Worm (Caenorhabditis elegans) whole organism, young adult: ENCODE results near the gene tag-77.

Experiments used
- B0019.2 ChIP-seq: fragments of 200-800 bp; sonication (Bioruptor generic); conservative IDR thresholded peaks from 2 replicates; pipeline ENCODE4 v1.3.6; 2022; ENCODE audit warnings: missing genetic modification reagents, missing genetic modification characterization, missing compliant biosample characterization
- B0336.3 ChIP-seq: fragments of 200-800 bp; sonication (Bioruptor generic); IDR thresholded peaks from 2 replicates; pipeline ENCODE4 v1.3.6; 2022; ENCODE audit warnings: missing genetic modification characterization, missing compliant biosample characterization
- F33H1.4 ChIP-seq: fragments of 200-800 bp; sonication (Bioruptor generic); IDR thresholded peaks from 2 replicates; pipeline ENCODE4 v1.3.6; 2022; ENCODE audit warnings: missing genetic modification reagents, missing genetic modification characterization, missing compliant biosample characterization
- F52B5.7 ChIP-seq: sonication (generic microtip); optimal IDR thresholded peaks from 2 replicates; lab custom pipeline; 2016; ENCODE audit warnings: mild to moderate bottlenecking, missing genetic modification characterization, missing compliant biosample characterization
- K11D2.4 ChIP-seq: fragments of 200-800 bp; sonication (Bioruptor generic); IDR thresholded peaks from 2 replicates; pipeline ENCODE4 v1.3.6; 2022; ENCODE audit warnings: missing genetic modification reagents, missing genetic modification characterization, missing compliant biosample characterization
- T07F8.4 ChIP-seq: sonication (generic microtip); optimal IDR thresholded peaks from 2 replicates; lab custom pipeline; 2016; ENCODE audit warnings: mild to moderate bottlenecking, missing genetic modification characterization, moderate library complexity, missing compliant biosample characterization
- Y53G8AR.9 ChIP-seq: fragments of 200-800 bp; sonication (Bioruptor generic); conservative IDR thresholded peaks from 2 replicates; pipeline ENCODE4 v1.3.6; 2022; ENCODE audit warnings: missing genetic modification reagents, missing genetic modification characterization, missing compliant biosample characterization
- Y56A3A.18 ChIP-seq: fragments of 200-800 bp; sonication (Bioruptor generic); IDR thresholded peaks from 2 replicates; pipeline ENCODE4 v1.3.6; 2022; ENCODE audit warnings: missing genetic modification reagents, missing genetic modification characterization, missing compliant biosample characterization
- atf-7 ChIP-seq: sonication (generic microtip); optimal IDR thresholded peaks from 2 replicates; lab custom pipeline; 2017; ENCODE audit warnings: mild to moderate bottlenecking, missing genetic modification characterization, missing compliant biosample characterization
- cebp-1 ChIP-seq, 2 experiments: fragments of 200-800 bp in 1 of 2; sonication (Bioruptor generic) in 1 of 2; sonication (generic microtip) in 1 of 2; IDR thresholded peaks in 1 of 2; optimal IDR thresholded peaks in 1 of 2; 2 replicates each; pipeline versions ENCODE4 v1.3.6 to Lab custom; 2017 to 2022; ENCODE audit warnings: missing compliant biosample characterization in 2 of 2, missing genetic modification characterization in 2 of 2, mild to moderate bottlenecking in 1 of 2, missing genetic modification reagents in 1 of 2, moderate library complexity in 1 of 2
- cebp-2 ChIP-seq: fragments of 200-800 bp; sonication (Bioruptor generic); IDR thresholded peaks from 2 replicates; pipeline ENCODE4 v1.3.6; 2022; ENCODE audit warnings: missing genetic modification characterization, missing compliant biosample characterization
- ceh-100 ChIP-seq: fragments of 200-800 bp; sonication (Bioruptor generic); IDR thresholded peaks from 2 replicates; pipeline ENCODE4 v1.3.6; 2022; ENCODE audit warnings: missing genetic modification reagents, missing genetic modification characterization, missing compliant biosample characterization
- chd-7 ChIP-seq: sonication (generic microtip); optimal IDR thresholded peaks from 2 replicates; lab custom pipeline; 2016; ENCODE audit warnings: mild to moderate bottlenecking, missing genetic modification characterization, moderate library complexity, missing compliant biosample characterization
- dpl-1 ChIP-seq: fragments of 150-350 bp; optimal IDR thresholded peaks from 2 replicates; lab custom pipeline; 2014; ENCODE audit warnings: missing biosample characterization, missing genetic modification reagents, missing genetic modification characterization
- egl-18 ChIP-seq: fragments of 200-800 bp; sonication (Bioruptor generic); IDR thresholded peaks from 2 replicates; pipeline ENCODE4 v1.3.6; 2022; ENCODE audit warnings: missing genetic modification reagents, missing genetic modification characterization, missing compliant biosample characterization
- egrh-3 ChIP-seq: fragments of 200-800 bp; sonication (Bioruptor generic); IDR thresholded peaks from 2 replicates; pipeline ENCODE4 v1.3.6; 2022; ENCODE audit warnings: missing genetic modification reagents, missing genetic modification characterization, missing compliant biosample characterization
- fkh-3 ChIP-seq: sonication (generic microtip); optimal IDR thresholded peaks from 2 replicates; lab custom pipeline; 2016; ENCODE audit warnings: mild to moderate bottlenecking, missing genetic modification characterization, missing compliant biosample characterization
- let-607 ChIP-seq, 2 experiments: fragments of 200-800 bp in 1 of 2; sonication (Bioruptor generic) in 1 of 2; sonication (generic microtip) in 1 of 2; optimal IDR thresholded peaks; 2 replicates each; lab custom pipeline; 2016 to 2018; ENCODE audit warnings: mild to moderate bottlenecking in 2 of 2, missing compliant biosample characterization in 2 of 2, missing genetic modification characterization in 2 of 2, moderate library complexity in 2 of 2, missing genotype in 1 of 2
- lin-35 ChIP-seq, 3 experiments: fragments of 150-350 bp in 2 of 3; sonication (generic microtip) in 1 of 3; optimal IDR thresholded peaks; 2 replicates each; lab custom pipeline; 2014 to 2018; ENCODE audit warnings: missing biosample characterization in 3 of 3, missing genetic modification characterization in 3 of 3, missing genetic modification reagents in 3 of 3
- madf-3 ChIP-seq: fragments of 200-800 bp; sonication (Bioruptor generic); IDR thresholded peaks from 2 replicates; pipeline ENCODE4 v1.3.6; 2022; ENCODE audit warnings: missing genetic modification reagents, missing genetic modification characterization, missing compliant biosample characterization
- mcd-1 ChIP-seq: fragments of 200-800 bp; sonication (Bioruptor generic); IDR thresholded peaks from 2 replicates; pipeline ENCODE4 v1.3.6; 2022; ENCODE audit warnings: missing genetic modification reagents, missing genetic modification characterization, missing compliant biosample characterization
- mel-28 ChIP-seq: sonication (generic microtip); optimal IDR thresholded peaks from 2 replicates; lab custom pipeline; 2016; ENCODE audit warnings: borderline replicate concordance, mild to moderate bottlenecking, missing genetic modification characterization, missing compliant biosample characterization
- nfya-2 ChIP-seq: fragments of 200-800 bp; sonication (Bioruptor generic); IDR thresholded peaks from 2 replicates; pipeline ENCODE4 v1.3.6; 2022; ENCODE audit warnings: missing genetic modification reagents, missing genetic modification characterization, missing compliant biosample characterization
- nfyb-1 ChIP-seq: fragments of 200-800 bp; sonication (Bioruptor generic); IDR thresholded peaks from 2 replicates; pipeline ENCODE4 v1.3.6; 2022; ENCODE audit warnings: missing genetic modification reagents, missing genetic modification characterization, missing compliant biosample characterization
- nhr-80 ChIP-seq: sonication (generic microtip); optimal IDR thresholded peaks from 2 replicates; lab custom pipeline; 2016; ENCODE audit warnings: missing genetic modification characterization, missing compliant biosample characterization
- rec-8 ChIP-seq, 2 experiments: sonication (generic microtip); optimal IDR thresholded peaks; 2 replicates each; lab custom pipeline; 2016; ENCODE audit warnings: mild to moderate bottlenecking in 2 of 2, missing genetic modification characterization in 2 of 2, missing genetic modification reagents in 2 of 2, missing genotype in 2 of 2, missing biosample characterization in 1 of 2, missing compliant biosample characterization in 1 of 2, moderate library complexity in 1 of 2
- repo-1 ChIP-seq: sonication (generic microtip); optimal IDR thresholded peaks from 2 replicates; lab custom pipeline; 2017; ENCODE audit warnings: mild to moderate bottlenecking, missing genetic modification characterization, missing compliant biosample characterization
- snpc-1.1 ChIP-seq: sonication (generic microtip); optimal IDR thresholded peaks from 2 replicates; lab custom pipeline; 2017; ENCODE audit warnings: missing genetic modification characterization, mild to moderate bottlenecking, missing compliant biosample characterization, antibody characterized with exemption, moderate library complexity, missing genotype, missing genetic modification reagents; ENCODE audit not compliant: insufficient read depth
- unc-130 ChIP-seq: sonication (generic microtip); optimal IDR thresholded peaks from 2 replicates; lab custom pipeline; 2016; ENCODE audit warnings: missing genetic modification reagents, missing genetic modification characterization, missing compliant biosample characterization

tag-77 gene

ce11 chrIV:8481308-8481707 lies 29.0 kb downstream of the tag-77 start, which contains the start of gene spp-8 (continued):
- TF ChIP-seq snpc-1.1 = no peak
- TF ChIP-seq atf-7 = peak; percentile 38
- no peak for TF ChIP-seq cebp-2 (GFP tag; lab: Robert Waterston, UW)
- TF ChIP-seq F52B5.7 = no peak
- TF ChIP-seq T07F8.4 = no peak
- TF ChIP-seq F33H1.4 (GFP tag; lab: Robert Waterston, UW) = no peak

- TF ChIP-seq Y56A3A.18 (no peak), let-607 (tag; optimal IDR thresholded peaks at IDR 0.05; lab: Kevin White, UChicago) (no peak), nfya-2 (GFP tag; lab: Robert Waterston, UW) (no peak)
Observed at ce11 chrIV:8479346-8479745, 31.0 kb downstream of the tag-77 start, which contains the start of gene hlh-12. Gene hlh-12, minus strand, starts transcription at chrIV:8479446.

ce11 chrIV:8478516-8478915 lies 31.8 kb downstream of the tag-77 start:
- TF ChIP-seq repo-1 (tag; lab: Kevin White, UChicago) (peak; percentile 21), B0336.3 (peak; percentile 41), Y53G8AR.9 (GFP tag; lab: Robert Waterston, UW) (0 out of 2 replicates have a peak, but pooled peaks have one; percentile 35), unc-130 (GFP tag; lab: Kevin White, UChicago) (no peak), dpl-1 (no peak), nfyb-1 (GFP tag; lab: Robert Waterston, UW) (0 out of 2 replicates have a peak, but pooled peaks have one; percentile 27), cebp-1 (GFP tag; IDR thresholded peaks at IDR 0.05; lab: Robert Waterston, UW) (no peak), cebp-1 (tag; optimal IDR thresholded peaks at IDR 0.05; lab: Kevin White, UChicago) (peak; percentile 0), atf-7 (peak; percentile 20)

- TF ChIP-seq lin-35 (GFP tag; optimal IDR thresholded peaks at IDR 0.05; lab: Kevin White, UChicago) (no peak), egl-18 (GFP tag; lab: Robert Waterston, UW) (no peak), K11D2.4 (no peak), rec-8 (tag; optimal IDR thresholded peaks at IDR 0.05; lab: Kevin White, UChicago) (no peak), chd-7 (tag; lab: Kevin White, UChicago) (no peak)
Observed at ce11 chrIV:8476880-8477279, 33.5 kb downstream of the tag-77 start, which contains the start of gene spp-10. Gene spp-10, plus strand, starts transcription at chrIV:8477180.

ce11 chrIV:8476166-8476565 lies 34.2 kb downstream of the tag-77 start:
- TF ChIP-seq mel-28 (tag; lab: Kevin White, UChicago) (no peak), ceh-100 (no peak), fkh-3 (tag; lab: Kevin White, UChicago) (no peak), mcd-1 (no peak), egrh-3 (no peak), madf-3 (GFP tag; lab: Robert Waterston, UW) (no peak)

- peak; percentile 86 for TF ChIP-seq nhr-80 (tag; lab: Kevin White, UChicago)
- TF ChIP-seq B0019.2 (GFP tag; lab: Robert Waterston, UW) = no peak
Observed at ce11 chrIV:8475030-8475679, 35.2 kb downstream of the tag-77 start.
